Fruit fly (Drosophila melanogaster) whole organism, embryonic: ENCODE results near the gene rols.

Experiments
- Awh ChIP-seq: fragments of 200-800 bp; sonication (Bioruptor generic); IDR thresholded peaks from 2 replicates; pipeline ENCODE4, ENCODE4 v1.3.6; 2022; ENCODE audit warnings: missing biosample characterization, missing genetic modification characterization
- Bgb ChIP-seq: fragments of 200-800 bp; sonication (Bioruptor generic); IDR thresholded peaks from 2 replicates; pipeline ENCODE4 v1.3.6; 2022; ENCODE audit warnings: missing biosample characterization, missing genetic modification characterization; ENCODE audit not compliant: partially characterized antibody
- Blimp-1 ChIP-seq: fragments of 200-800 bp; sonication (Bioruptor generic); optimal IDR thresholded peaks from 3 replicates; lab custom pipeline; 2018; ENCODE audit warnings: missing biosample characterization, missing genetic modification characterization, mild to moderate bottlenecking, moderate library complexity, missing genetic modification reagents
- CG10654 ChIP-seq: fragments of 200-800 bp; sonication (Bioruptor generic); optimal IDR thresholded peaks from 2 replicates; lab custom pipeline; 2016; ENCODE audit warnings: missing biosample characterization, missing genetic modification characterization
- CG11093 ChIP-seq: fragments of 200-800 bp; sonication (Bioruptor generic); IDR thresholded peaks from 3 replicates; pipeline ENCODE4 v1.3.6; 2022; ENCODE audit warnings: missing biosample characterization, missing genetic modification characterization
- CG14441 ChIP-seq: fragments of 200-800 bp; sonication (Bioruptor generic); IDR thresholded peaks from 2 replicates; pipeline ENCODE4 v1.3.6; 2022; ENCODE audit warnings: missing biosample characterization, missing genetic modification characterization
- CG14860 ChIP-seq: fragments of 200-800 bp; sonication (Bioruptor generic); IDR thresholded peaks from 3 replicates; pipeline ENCODE4 v1.3.6; 2022; ENCODE audit warnings: missing biosample characterization, missing genetic modification characterization; ENCODE audit not compliant: partially characterized antibody
- CG1529 ChIP-seq: fragments of 200-800 bp; sonication (Bioruptor generic); optimal IDR thresholded peaks from 3 replicates; lab custom pipeline; 2018; ENCODE audit warnings: missing biosample characterization, missing genetic modification characterization
- CG16863 ChIP-seq: fragments of 200-800 bp; sonication (Bioruptor generic); optimal IDR thresholded peaks from 3 replicates; lab custom pipeline; 2016; ENCODE audit warnings: missing biosample characterization, missing genetic modification characterization
- CG2678 ChIP-seq: fragments of 200-800 bp; sonication (Bioruptor generic); optimal IDR thresholded peaks from 3 replicates; lab custom pipeline; 2019; ENCODE audit warnings: missing biosample characterization, mild to moderate bottlenecking, missing genetic modification characterization, moderate library complexity
- CG30431 ChIP-seq: fragments of 200-800 bp; sonication (Bioruptor generic); optimal IDR thresholded peaks from 2 replicates; lab custom pipeline; 2017; ENCODE audit warnings: missing biosample characterization, missing genetic modification characterization
- CG3065 ChIP-seq: fragments of 200-800 bp; sonication (Bioruptor generic); optimal IDR thresholded peaks from 2 replicates; lab custom pipeline; 2016; ENCODE audit warnings: missing biosample characterization, missing genetic modification characterization
- CG33557 ChIP-seq: fragments of 200-800 bp; sonication (Bioruptor generic); optimal IDR thresholded peaks from 2 replicates; lab custom pipeline; 2019; ENCODE audit warnings: missing biosample characterization, mild to moderate bottlenecking, missing genetic modification characterization, moderate library complexity
- CG3838 ChIP-seq: fragments of 200-800 bp; sonication (Bioruptor generic); optimal IDR thresholded peaks from 3 replicates; lab custom pipeline; 2016; ENCODE audit warnings: missing biosample characterization, missing genetic modification characterization
- CG6813 ChIP-seq: fragments of 200-800 bp; sonication (Bioruptor generic); optimal IDR thresholded peaks from 2 replicates; lab custom pipeline; 2017; ENCODE audit warnings: missing biosample characterization, missing genetic modification characterization, mild to moderate bottlenecking, moderate library complexity, missing genetic modification reagents
- CG7556 ChIP-seq: fragments of 200-800 bp; sonication (Bioruptor generic); optimal IDR thresholded peaks from 2 replicates; lab custom pipeline; 2017; ENCODE audit warnings: missing biosample characterization, mild to moderate bottlenecking, missing genetic modification characterization
- CG7745 ChIP-seq: fragments of 200-800 bp; sonication (Bioruptor generic); optimal IDR thresholded peaks from 2 replicates; lab custom pipeline; 2018; ENCODE audit warnings: missing biosample characterization, mild to moderate bottlenecking, missing genetic modification characterization, moderate library complexity
- Doc2 ChIP-seq: fragments of 200-800 bp; sonication (Bioruptor generic); IDR thresholded peaks from 2 replicates; pipeline ENCODE4 v1.3.6; 2022; ENCODE audit warnings: missing biosample characterization, missing genetic modification characterization
- Gug ChIP-seq: fragments of 200-800 bp; sonication (Bioruptor generic); IDR thresholded peaks from 4 replicates; pipeline ENCODE4 v1.3.6; 2022; ENCODE audit warnings: missing biosample characterization, missing genetic modification characterization
- HLHmδ ChIP-seq: fragments of 200-800 bp; sonication (Bioruptor generic); optimal IDR thresholded peaks from 2 replicates; lab custom pipeline; 2018; ENCODE audit warnings: missing biosample characterization, mild to moderate bottlenecking, missing genetic modification characterization, moderate library complexity
- Hr78 ChIP-seq, 2 experiments: fragments of 200-800 bp in 1 of 2; fragments of >200 bp in 1 of 2; sonication (Bioruptor generic) in 1 of 2; optimal IDR thresholded peaks; 2 replicates each; lab custom pipeline; 2017 to 2019; ENCODE audit warnings: missing biosample characterization in 2 of 2, missing genetic modification characterization in 2 of 2, mild to moderate bottlenecking in 1 of 2, moderate library complexity in 1 of 2
- Max ChIP-seq: fragments of 200-800 bp; sonication (Bioruptor generic); optimal IDR thresholded peaks from 2 replicates; lab custom pipeline; 2016; ENCODE audit warnings: missing biosample characterization, mild to moderate bottlenecking, missing genetic modification characterization
- abd-A ChIP-seq: fragments of 200-800 bp; sonication (Bioruptor generic); optimal IDR thresholded peaks from 3 replicates; lab custom pipeline; 2019; ENCODE audit warnings: missing biosample characterization, mild to moderate bottlenecking, missing genetic modification characterization, moderate library complexity
- chinmo ChIP-seq: fragments of 200-800 bp; sonication (Bioruptor generic); IDR thresholded peaks from 4 replicates; pipeline ENCODE4 v1.3.6; 2022; ENCODE audit warnings: missing biosample characterization, missing genetic modification characterization; ENCODE audit not compliant: partially characterized antibody
- cwo ChIP-seq: fragments of 200-800 bp; sonication (Bioruptor generic); optimal IDR thresholded peaks from 3 replicates; lab custom pipeline; 2017; ENCODE audit warnings: missing biosample characterization, missing genetic modification characterization, mild to moderate bottlenecking, moderate library complexity, missing genetic modification reagents
- da ChIP-seq: fragments of 200-800 bp; sonication (Bioruptor generic); optimal IDR thresholded peaks from 2 replicates; lab custom pipeline; 2016; ENCODE audit warnings: missing biosample characterization, missing genetic modification characterization
- dpn ChIP-seq, 2 experiments: fragments of 200-800 bp; sonication (Bioruptor generic); optimal IDR thresholded peaks; 3 replicates each; lab custom pipeline; 2016; ENCODE audit warnings: missing biosample characterization in 2 of 2, missing genetic modification characterization in 2 of 2
- fu2 ChIP-seq: fragments of 200-800 bp; sonication (Bioruptor generic); optimal IDR thresholded peaks from 2 replicates; lab custom pipeline; 2016; ENCODE audit warnings: missing biosample characterization, missing genetic modification characterization
- gt ChIP-seq: fragments of 200-800 bp; sonication (Bioruptor generic); IDR thresholded peaks from 2 replicates; pipeline ENCODE4 v1.3.6; 2022; ENCODE audit warnings: missing biosample characterization, missing genetic modification characterization
- hkb ChIP-seq, 2 experiments: fragments of 200-800 bp in 1 of 2; fragments of >200 bp in 1 of 2; sonication (Bioruptor generic) in 1 of 2; IDR thresholded peaks in 1 of 2; optimal IDR thresholded peaks in 1 of 2; 2 replicates each; pipeline versions ENCODE4 v1.3.6 to Lab custom; 2017 to 2022; ENCODE audit warnings: missing biosample characterization in 1 of 2, missing genetic modification characterization in 1 of 2
- jigr1 ChIP-seq: fragments of 200-800 bp; sonication (Bioruptor generic); IDR thresholded peaks from 3 replicates; pipeline ENCODE4 v1.3.6; 2022; ENCODE audit warnings: missing biosample characterization, missing genetic modification characterization
- kah ChIP-seq: fragments of 200-800 bp; sonication (Bioruptor generic); optimal IDR thresholded peaks from 2 replicates; lab custom pipeline; 2018; ENCODE audit warnings: missing biosample characterization, mild to moderate bottlenecking, missing genetic modification characterization
- lbe ChIP-seq: fragments of 200-800 bp; sonication (Bioruptor generic); optimal IDR thresholded peaks from 2 replicates; lab custom pipeline; 2016; ENCODE audit warnings: missing biosample characterization, mild to moderate bottlenecking, missing genetic modification characterization
- lilli ChIP-seq: fragments of 200-800 bp; sonication (Bioruptor generic); optimal IDR thresholded peaks from 3 replicates; lab custom pipeline; 2016; ENCODE audit warnings: missing biosample characterization, missing genetic modification characterization
- nau ChIP-seq: fragments of 200-800 bp; sonication (Bioruptor generic); optimal IDR thresholded peaks from 3 replicates; lab custom pipeline; 2017; ENCODE audit warnings: missing biosample characterization, mild to moderate bottlenecking, missing genetic modification characterization, missing genetic modification reagents
- oc ChIP-seq: fragments of 200-800 bp; sonication (Bioruptor generic); optimal IDR thresholded peaks from 2 replicates; lab custom pipeline; 2018; ENCODE audit warnings: missing biosample characterization, mild to moderate bottlenecking, missing genetic modification characterization, moderate library complexity
- pb ChIP-seq: fragments of 200-800 bp; sonication (Bioruptor generic); optimal IDR thresholded peaks from 3 replicates; lab custom pipeline; 2016; ENCODE audit warnings: missing biosample characterization, missing genetic modification characterization
- peb ChIP-seq: fragments of 200-800 bp; sonication (Bioruptor generic); IDR thresholded peaks from 2 replicates; pipeline ENCODE4 v1.3.6; 2022; ENCODE audit warnings: missing biosample characterization, missing genetic modification characterization
- prd ChIP-seq, 3 experiments: fragments of >200 bp in 2 of 3; fragments of 200-800 bp in 1 of 3; sonication (Bioruptor generic) in 1 of 3; optimal IDR thresholded peaks in 2 of 3; IDR thresholded peaks in 1 of 3; 2 replicates in 2 of 3; 3 replicates in 1 of 3; pipeline versions ENCODE4 v1.3.6 to Lab custom; 2017 to 2022; ENCODE audit warnings: missing biosample characterization in 1 of 3, missing genetic modification characterization in 1 of 3
- pum ChIP-seq: fragments of 200-800 bp; sonication (Bioruptor generic); optimal IDR thresholded peaks from 2 replicates; lab custom pipeline; 2016; ENCODE audit warnings: missing biosample characterization, missing genetic modification characterization
- sd ChIP-seq: fragments of 200-800 bp; sonication (Bioruptor generic); optimal IDR thresholded peaks from 3 replicates; lab custom pipeline; 2018; ENCODE audit warnings: missing biosample characterization, mild to moderate bottlenecking, missing genetic modification characterization, moderate library complexity
- sens ChIP-seq: fragments of 200-800 bp; sonication (Bioruptor generic); peaks from one replicate; lab custom pipeline; 2016; ENCODE audit warnings: missing biosample characterization, missing genetic modification characterization
- sisA ChIP-seq: fragments of 200-800 bp; sonication (Bioruptor generic); IDR thresholded peaks from 2 replicates; pipeline ENCODE4 v1.3.6; 2022; ENCODE audit warnings: missing biosample characterization, missing genetic modification characterization
- tio ChIP-seq: fragments of 200-800 bp; sonication (Bioruptor generic); optimal IDR thresholded peaks from 2 replicates; lab custom pipeline; 2017; ENCODE audit warnings: missing biosample characterization, missing genetic modification characterization, inconsistent platforms
- tup ChIP-seq: fragments of 200-800 bp; sonication (Bioruptor generic); optimal IDR thresholded peaks from 2 replicates; lab custom pipeline; 2016; ENCODE audit warnings: missing biosample characterization, mild to moderate bottlenecking, missing genetic modification characterization, moderate library complexity
- vvl ChIP-seq: fragments of 200-800 bp; sonication (Bioruptor generic); IDR thresholded peaks from 2 replicates; pipeline ENCODE4 v1.3.6; 2022; ENCODE audit warnings: missing biosample characterization, missing genetic modification characterization
- zfh1 ChIP-seq: fragments of 200-800 bp; sonication (Bioruptor generic); IDR thresholded peaks from 3 replicates; pipeline ENCODE4 v1.3.6; 2022; ENCODE audit warnings: missing biosample characterization, missing genetic modification characterization

Gene rols

dm6 chr3L:12037449-12038163, 27.1 kb downstream of the rols start (continued):
- TF ChIP-seq hkb (optimal IDR thresholded peaks at IDR 0.05; lab: Kevin White, UChicago) (no peak), hkb (GFP tag; IDR thresholded peaks at IDR 0.05; lab: Robert Waterston, UW) (peak; percentile 54), CG6813 (GFP tag; lab: Kevin White, UChicago) (peak; percentile 9), vvl (GFP tag; lab: Robert Waterston, UW) (peak; percentile 73), Blimp-1 (peak; percentile 71), CG14860 (GFP tag; lab: Robert Waterston, UW) (no peak), tio (GFP tag; lab: Kevin White, UChicago) (peak; percentile 49), Gug (GFP tag; lab: Robert Waterston, UW) (peak; percentile 26; the same call in 1 of the 4 replicates), dpn (GFP tag; optimal IDR thresholded peaks at IDR 0.05; lab: Kevin White, UChicago) (peak in 1 of 2 experiments; percentile 24), prd (optimal IDR thresholded peaks at IDR 0.05; lab: Kevin White, UChicago) (no peak), prd (GFP tag; IDR thresholded peaks at IDR 0.05; lab: Robert Waterston, UW) (peak; percentile 65), sisA (GFP tag; lab: Robert Waterston, UW) (peak; percentile 54; the same call in 1 of the 2 replicates), CG30431 (GFP tag; lab: Kevin White, UChicago) (no peak), CG1529 (GFP tag; lab: Kevin White, UChicago) (peak; percentile 12), kah (GFP tag; lab: Kevin White, UChicago) (no peak), Hr78 (GFP tag; optimal IDR thresholded peaks at IDR 0.05; lab: Kevin White, UChicago) (no peak)

dm6 chr3L:12036658-12037057, 28.0 kb downstream of the rols start:
- TF ChIP-seq chinmo (GFP tag; lab: Robert Waterston, UW), result 0 out of 4 replicates have a peak, but pooled peaks have one; percentile 33
- TF ChIP-seq CG11093, result no peak
- no peak for TF ChIP-seq sens
- no peak for TF ChIP-seq CG3065 (GFP tag; lab: Kevin White, UChicago)
- peak; percentile 50 for TF ChIP-seq CG7745
- no peak for TF ChIP-seq kah (GFP tag; lab: Kevin White, UChicago)
- TF ChIP-seq CG2678 (tag; lab: Kevin White, UChicago), result no peak
- no peak for TF ChIP-seq CG3838 (GFP tag; lab: Kevin White, UChicago)
- TF ChIP-seq jigr1 (GFP tag; lab: Robert Waterston, UW), result no peak
- no peak for TF ChIP-seq HLHmδ (GFP tag; lab: Kevin White, UChicago)
- TF ChIP-seq CG33557 (GFP tag; lab: Kevin White, UChicago), result no peak
- TF ChIP-seq Max, result no peak
- peak; percentile 42 for TF ChIP-seq abd-A
- TF ChIP-seq pum (GFP tag; lab: Kevin White, UChicago), result no peak
- TF ChIP-seq cwo, result no peak
- no peak for TF ChIP-seq CG14441 (GFP tag; lab: Robert Waterston, UW)
- peak; percentile 64; the same call in 1 of the 2 replicates for TF ChIP-seq vvl (GFP tag; lab: Robert Waterston, UW)
- TF ChIP-seq lilli, result no peak
- TF ChIP-seq fu2 (GFP tag; lab: Kevin White, UChicago), result no peak
- TF ChIP-seq da (GFP tag; lab: Kevin White, UChicago), result no peak
- TF ChIP-seq lbe (GFP tag; lab: Kevin White, UChicago), result no peak
- peak; percentile 11 for TF ChIP-seq oc
- TF ChIP-seq pb (GFP tag; lab: Kevin White, UChicago), result no peak
- TF ChIP-seq CG10654 (GFP tag; lab: Kevin White, UChicago), result no peak
- TF ChIP-seq tup, result no peak
- no peak for TF ChIP-seq Bgb (GFP tag; lab: Robert Waterston, UW)
- no peak for TF ChIP-seq CG16863 (GFP tag; lab: Kevin White, UChicago)
- no peak for TF ChIP-seq peb
- TF ChIP-seq sd (tag; lab: Kevin White, UChicago), result peak; percentile 46
- TF ChIP-seq Awh, result peak; percentile 91
- TF ChIP-seq Doc2 (GFP tag; lab: Robert Waterston, UW), result no peak
- TF ChIP-seq CG7556 (GFP tag; lab: Kevin White, UChicago), result no peak
- no peak for TF ChIP-seq zfh1
- TF ChIP-seq nau, result no peak
- TF ChIP-seq gt (GFP tag; lab: Robert Waterston, UW), result no peak
